Worm (Caenorhabditis elegans) whole organism, late embryonic: ENCODE measurements around the gene C27H5.6.

ENCODE experiments used
- C08G9.2 ChIP-seq: sonication (generic microtip); optimal IDR thresholded peaks from 2 replicates; lab custom pipeline; 2016; ENCODE audit warnings: mild to moderate bottlenecking, missing genetic modification characterization, moderate library complexity, missing compliant biosample characterization
- C38D4.7 ChIP-seq: fragments of 200-800 bp; sonication (Bioruptor generic); optimal IDR thresholded peaks from 2 replicates; lab custom pipeline; 2018; ENCODE audit warnings: mild to moderate bottlenecking, missing genetic modification characterization, moderate library complexity, missing compliant biosample characterization
- F13H6.1 ChIP-seq: sonication (generic microtip); optimal IDR thresholded peaks from 2 replicates; lab custom pipeline; 2016; ENCODE audit warnings: missing genetic modification characterization, missing compliant biosample characterization
- K09A11.1 ChIP-seq: sonication (generic microtip); optimal IDR thresholded peaks from 2 replicates; lab custom pipeline; 2017; ENCODE audit warnings: antibody characterized with exemption, mild to moderate bottlenecking, missing genetic modification characterization, missing compliant biosample characterization; ENCODE audit not compliant: insufficient read depth
- Y22D7AL.16 ChIP-seq: sonication (generic microtip); optimal IDR thresholded peaks from 2 replicates; lab custom pipeline; 2016; ENCODE audit warnings: missing genetic modification characterization, missing compliant biosample characterization
- ceh-18 ChIP-seq: sonication (generic microtip); optimal IDR thresholded peaks from 2 replicates; lab custom pipeline; 2016; ENCODE audit warnings: missing genetic modification characterization, missing compliant biosample characterization
- ceh-2 ChIP-seq: sonication (generic microtip); optimal IDR thresholded peaks from 2 replicates; lab custom pipeline; 2016; ENCODE audit warnings: missing genotype, missing genetic modification characterization, missing compliant biosample characterization
- ceh-24 ChIP-seq: sonication (generic microtip); optimal IDR thresholded peaks from 2 replicates; lab custom pipeline; 2016; ENCODE audit warnings: mild to moderate bottlenecking, missing genetic modification characterization, missing compliant biosample characterization
- ceh-30 ChIP-seq: fragments of 150-350 bp; optimal IDR thresholded peaks from 2 replicates; lab custom pipeline; 2014; ENCODE audit warnings: missing biosample characterization, missing genetic modification characterization
- ceh-31 ChIP-seq: sonication (generic microtip); optimal IDR thresholded peaks from 2 replicates; lab custom pipeline; 2016; ENCODE audit warnings: missing genetic modification characterization, missing compliant biosample characterization
- ceh-45 ChIP-seq: fragments of 200-800 bp; sonication (Bioruptor generic); IDR thresholded peaks from 2 replicates; pipeline ENCODE4 v1.3.6; 2022; ENCODE audit warnings: missing genetic modification reagents, missing genetic modification characterization, missing compliant biosample characterization
- ceh-48 ChIP-seq: sonication (generic microtip); optimal IDR thresholded peaks from 2 replicates; lab custom pipeline; 2016; ENCODE audit warnings: missing genetic modification characterization, inconsistent platforms, missing compliant biosample characterization
- ceh-6 ChIP-seq: fragments of 200-800 bp; sonication (Bioruptor generic); optimal IDR thresholded peaks from 2 replicates; lab custom pipeline; 2018; ENCODE audit warnings: mild to moderate bottlenecking, missing genetic modification characterization, missing compliant biosample characterization
- che-1 ChIP-seq: sonication (generic microtip); optimal IDR thresholded peaks from 2 replicates; lab custom pipeline; 2016; ENCODE audit warnings: mild to moderate bottlenecking, missing genetic modification characterization, missing compliant biosample characterization
- dve-1 ChIP-seq: sonication (generic microtip); optimal IDR thresholded peaks from 2 replicates; lab custom pipeline; 2017; ENCODE audit warnings: antibody characterized with exemption, mild to moderate bottlenecking, missing genetic modification characterization, missing compliant biosample characterization
- elt-4 ChIP-seq: sonication (generic microtip); optimal IDR thresholded peaks from 2 replicates; lab custom pipeline; 2016; ENCODE audit warnings: missing genetic modification characterization, missing compliant biosample characterization
- fkh-6 ChIP-seq: sonication (generic microtip); optimal IDR thresholded peaks from 2 replicates; lab custom pipeline; 2016; ENCODE audit warnings: missing genetic modification characterization, missing compliant biosample characterization
- gmeb-2 ChIP-seq: sonication (generic microtip); optimal IDR thresholded peaks from 2 replicates; lab custom pipeline; 2016; ENCODE audit warnings: missing genetic modification characterization, inconsistent platforms, missing compliant biosample characterization
- hlh-6 ChIP-seq: sonication (generic microtip); optimal IDR thresholded peaks from 2 replicates; lab custom pipeline; 2016; ENCODE audit warnings: missing genotype, missing genetic modification characterization, missing compliant biosample characterization
- hlh-8 ChIP-seq: sonication (generic microtip); optimal IDR thresholded peaks from 2 replicates; lab custom pipeline; 2016; ENCODE audit warnings: missing genotype, missing genetic modification characterization, missing compliant biosample characterization
- lin-11 ChIP-seq: fragments of 200-800 bp; sonication (Bioruptor generic); optimal IDR thresholded peaks from 2 replicates; lab custom pipeline; 2018; ENCODE audit warnings: mild to moderate bottlenecking, missing genetic modification characterization, missing compliant biosample characterization
- mec-3 ChIP-seq: sonication (generic microtip); optimal IDR thresholded peaks from 2 replicates; lab custom pipeline; 2016; ENCODE audit warnings: borderline replicate concordance, missing genetic modification characterization, missing compliant biosample characterization
- nhr-11 ChIP-seq: fragments of 150-350 bp; optimal IDR thresholded peaks from 2 replicates; lab custom pipeline; 2014; ENCODE audit warnings: missing biosample characterization, missing genetic modification characterization
- nhr-232 ChIP-seq: sonication (generic microtip); optimal IDR thresholded peaks from 2 replicates; lab custom pipeline; 2016; ENCODE audit warnings: missing genetic modification characterization, missing compliant biosample characterization
- odd-2 ChIP-seq: sonication (generic microtip); optimal IDR thresholded peaks from 2 replicates; lab custom pipeline; 2017; ENCODE audit warnings: antibody characterized with exemption, mild to moderate bottlenecking, missing genetic modification characterization, missing compliant biosample characterization
- pag-3 ChIP-seq: sonication (generic microtip); optimal IDR thresholded peaks from 2 replicates; lab custom pipeline; 2016; ENCODE audit warnings: missing compliant biosample characterization, missing genetic modification characterization, borderline replicate concordance
- pat-9 ChIP-seq: fragments of 200-800 bp; sonication (Bioruptor generic); optimal IDR thresholded peaks from 2 replicates; lab custom pipeline; 2018; ENCODE audit warnings: mild to moderate bottlenecking, missing genetic modification characterization, moderate library complexity, missing compliant biosample characterization
- pax-1 ChIP-seq: fragments of 150-350 bp; optimal IDR thresholded peaks from 2 replicates; lab custom pipeline; 2014; ENCODE audit warnings: missing biosample characterization, missing genetic modification characterization
- pha-2 ChIP-seq: sonication (generic microtip); optimal IDR thresholded peaks from 2 replicates; lab custom pipeline; 2017; ENCODE audit warnings: mild to moderate bottlenecking, missing genetic modification characterization, missing compliant biosample characterization
- pha-4 ChIP-seq: fragments of 150-350 bp; optimal IDR thresholded peaks from 2 replicates; lab custom pipeline; 2018; ENCODE audit warnings: missing biosample characterization, missing genetic modification reagents, missing genetic modification characterization
- pqm-1 ChIP-seq: sonication (generic microtip); optimal IDR thresholded peaks from 2 replicates; lab custom pipeline; 2016; ENCODE audit warnings: missing genetic modification characterization, missing compliant biosample characterization
- pros-1 ChIP-seq: fragments of 150-350 bp; optimal IDR thresholded peaks from 2 replicates; lab custom pipeline; 2014; ENCODE audit warnings: missing biosample characterization, missing genetic modification reagents, missing genetic modification characterization
- rnt-1 ChIP-seq: sonication (generic microtip); optimal IDR thresholded peaks from 2 replicates; lab custom pipeline; 2016; ENCODE audit warnings: missing genetic modification characterization, missing compliant biosample characterization
- syd-9 ChIP-seq: sonication (generic microtip); optimal IDR thresholded peaks from 2 replicates; lab custom pipeline; 2016; ENCODE audit warnings: mild to moderate bottlenecking, missing genetic modification characterization, moderate library complexity, missing compliant biosample characterization
- tbx-2 ChIP-seq: sonication (generic microtip); optimal IDR thresholded peaks from 2 replicates; lab custom pipeline; 2016; ENCODE audit warnings: missing genetic modification characterization, missing compliant biosample characterization
- ttx-3 ChIP-seq: sonication (generic microtip); optimal IDR thresholded peaks from 2 replicates; lab custom pipeline; 2016; ENCODE audit warnings: missing genetic modification reagents, missing genetic modification characterization, missing compliant biosample characterization
- unc-42 ChIP-seq: sonication (generic microtip); optimal IDR thresholded peaks from 2 replicates; lab custom pipeline; 2016; ENCODE audit warnings: missing genotype, missing genetic modification characterization, missing compliant biosample characterization
- unc-55 ChIP-seq: sonication (generic microtip); optimal IDR thresholded peaks from 2 replicates; lab custom pipeline; 2017; ENCODE audit warnings: missing biosample characterization, missing genetic modification reagents, missing genetic modification characterization
- zip-5 ChIP-seq: sonication (generic microtip); optimal IDR thresholded peaks from 2 replicates; lab custom pipeline; 2016; ENCODE audit warnings: missing genetic modification characterization, missing compliant biosample characterization
- ztf-16 ChIP-seq: sonication (generic microtip); optimal IDR thresholded peaks from 2 replicates; lab custom pipeline; 2017; ENCODE audit warnings: missing genetic modification characterization, missing compliant biosample characterization

C27H5.6 gene

ce11 chrII:7208184-7208583 lies 21.2 kb upstream of the C27H5.6 start, which contains the start of gene dhs-7:
Gene dhs-7, minus strand, starts transcription at chrII:7208460.
- TF ChIP-seq ceh-18 (tag; lab: Kevin White, UChicago) (no peak), unc-55 (GFP tag; lab: Kevin White, UChicago) (no peak), ceh-2 (tag; lab: Kevin White, UChicago) (no peak), unc-42 (tag; lab: Kevin White, UChicago) (no peak)

DNA sequence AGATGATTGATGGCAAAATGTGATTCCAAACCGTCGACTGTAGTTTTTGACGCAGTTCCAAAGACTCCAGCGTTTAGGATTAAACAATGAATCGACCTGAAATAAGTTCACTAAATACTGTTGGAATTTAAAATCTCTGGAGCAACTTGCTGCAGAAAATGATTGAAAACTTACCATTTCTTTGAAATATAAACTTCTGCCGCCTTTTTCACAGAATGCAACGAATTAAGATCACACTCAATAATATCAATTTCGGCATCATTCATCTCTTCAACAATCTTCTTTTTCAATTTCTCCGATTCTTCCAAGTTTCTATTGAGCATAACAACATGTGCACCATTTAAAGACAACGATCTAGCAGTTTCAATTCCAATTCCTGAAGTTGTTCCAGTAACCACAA lies 20.6 kb upstream of the C27H5.6 start:
- TF ChIP-seq pqm-1 (tag; lab: Kevin White, UChicago) (no peak), fkh-6 (tag; lab: Kevin White, UChicago) (no peak), ceh-30 (no peak), zip-5 (no peak)

- TF ChIP-seq ceh-24 (tag; lab: Kevin White, UChicago) = no peak
Observed at ce11 chrII:7205388-7205787, 18.4 kb upstream of the C27H5.6 start, which contains the start of gene srd-59. Gene srd-59, plus strand, starts transcription at chrII:7205688.

DNA sequence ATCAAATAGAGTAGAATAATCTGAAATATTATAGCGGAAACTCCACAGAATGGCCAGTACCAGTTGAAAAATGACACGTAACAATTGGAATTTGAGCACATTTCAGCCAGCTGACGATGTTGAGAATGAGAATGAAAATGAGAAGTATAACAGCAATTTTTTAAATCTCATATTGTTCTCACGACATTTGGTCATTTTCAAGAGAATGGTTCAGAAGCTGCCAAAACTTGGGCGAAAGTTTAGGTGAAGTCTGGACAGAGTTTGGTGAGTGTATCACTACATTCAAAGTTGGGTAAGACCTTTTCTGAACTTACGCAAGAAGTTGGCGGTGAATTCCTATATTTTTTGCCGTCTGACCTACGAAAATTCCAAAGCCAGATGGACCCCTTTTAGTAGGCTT lies 17.9 kb upstream of the C27H5.6 start, which contains the start of gene srd-58:
Gene srd-58, minus strand, starts transcription at position 101 of the 400 bp plus-strand sequence.
- TF ChIP-seq syd-9 = no peak
- no peak for TF ChIP-seq pros-1 (tag; lab: Kevin White, UChicago)
- TF ChIP-seq ztf-16 (tag; lab: Kevin White, UChicago) = no peak
- TF ChIP-seq pag-3 = no peak
- TF ChIP-seq lin-11 (tag; lab: Kevin White, UChicago) = no peak
- TF ChIP-seq, all 69 proteins: peak for 0

- TF ChIP-seq dve-1 (tag; lab: Kevin White, UChicago) (no peak), pax-1 (no peak), hlh-8 (tag; lab: Kevin White, UChicago) (no peak), C38D4.7 (GFP tag; lab: Kevin White, UChicago) (no peak), Y22D7AL.16 (tag; lab: Kevin White, UChicago) (no peak), pha-4 (tag; lab: Kevin White, UChicago) (no peak), odd-2 (tag; lab: Kevin White, UChicago) (no peak)
Observed at ce11 chrII:7203110-7203509, 16.1 kb upstream of the C27H5.6 start, which contains the start of gene srd-56. Gene srd-56, minus strand, starts transcription at chrII:7203210.

DNA sequence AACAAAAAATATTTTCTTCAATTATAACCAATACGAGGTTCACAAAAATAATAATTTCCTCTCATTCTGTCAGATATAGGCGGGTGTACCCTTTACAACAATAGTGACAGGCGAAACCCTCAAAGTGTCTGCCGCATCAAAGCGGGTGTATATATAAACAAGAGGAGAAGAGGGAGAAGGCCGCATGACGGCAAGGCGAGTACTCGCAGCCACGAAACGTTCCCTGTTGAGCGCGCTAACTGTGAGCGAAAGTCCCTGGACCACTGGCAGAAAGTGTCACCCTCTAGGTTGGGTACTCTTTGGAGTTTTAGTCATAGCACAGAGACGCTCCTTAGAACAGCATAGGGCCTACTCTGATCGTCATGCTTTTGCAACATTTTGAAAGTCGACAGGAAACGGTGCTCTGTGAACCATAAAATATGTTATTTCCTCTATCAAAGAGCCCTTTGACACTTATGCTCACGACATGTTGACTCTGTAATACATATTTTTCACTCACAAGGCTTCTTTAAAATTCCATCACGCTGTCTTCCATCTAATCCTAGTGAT lies 13.1 kb upstream of the C27H5.6 start, which contains the start of gene pcrg-1:
Gene pcrg-1, plus strand, starts transcription at position 499 of the 549 bp plus-strand sequence.
- TF ChIP-seq nhr-232 = peak; percentile 73
- TF ChIP-seq ceh-45 (GFP tag; lab: Robert Waterston, UW) = peak; percentile 84
- TF ChIP-seq unc-42 (tag; lab: Kevin White, UChicago) = peak; percentile 35
- TF ChIP-seq ceh-31 (tag; lab: Kevin White, UChicago) = peak; percentile 71
- peak; percentile 74 for TF ChIP-seq ceh-24 (tag; lab: Kevin White, UChicago)
- peak; percentile 39 for TF ChIP-seq mec-3 (tag; lab: Kevin White, UChicago)
- peak; percentile 91 for TF ChIP-seq hlh-6 (tag; lab: Kevin White, UChicago)
- peak; percentile 87 for TF ChIP-seq rnt-1 (tag; lab: Kevin White, UChicago)
- no peak for TF ChIP-seq elt-4 (tag; lab: Kevin White, UChicago)
- peak; percentile 86 for TF ChIP-seq fkh-6 (tag; lab: Kevin White, UChicago)
- peak; percentile 78 for TF ChIP-seq pha-2 (tag; lab: Kevin White, UChicago)
- TF ChIP-seq ceh-6 (GFP tag; lab: Kevin White, UChicago) = peak; percentile 86
- TF ChIP-seq pat-9 (tag; lab: Kevin White, UChicago) = peak; percentile 88
- TF ChIP-seq ztf-16 (tag; lab: Kevin White, UChicago) = peak; percentile 89
- peak; percentile 45 for TF ChIP-seq zip-5
- peak; percentile 91 for TF ChIP-seq che-1 (tag; lab: Kevin White, UChicago)
- TF ChIP-seq ttx-3 (tag; lab: Kevin White, UChicago) = peak; percentile 77
- TF ChIP-seq pros-1 (tag; lab: Kevin White, UChicago) = no peak
- peak; percentile 74 for TF ChIP-seq ceh-48
- TF ChIP-seq pqm-1 (tag; lab: Kevin White, UChicago) = peak; percentile 61
- no peak for TF ChIP-seq pax-1
- TF ChIP-seq F13H6.1 (tag; lab: Kevin White, UChicago) = peak; percentile 89
- peak; percentile 8 for TF ChIP-seq pag-3
- TF ChIP-seq gmeb-2 (tag; lab: Kevin White, UChicago) = peak; percentile 78
- peak; percentile 43 for TF ChIP-seq K09A11.1 (tag; lab: Kevin White, UChicago)
- peak; percentile 76 for TF ChIP-seq C08G9.2
- peak; percentile 74 for TF ChIP-seq syd-9
- no peak for TF ChIP-seq odd-2 (tag; lab: Kevin White, UChicago)
- TF ChIP-seq nhr-11 (tag; lab: Kevin White, UChicago) = no peak
- peak; percentile 76 for TF ChIP-seq ceh-18 (tag; lab: Kevin White, UChicago)
- peak; percentile 77 for TF ChIP-seq lin-11 (tag; lab: Kevin White, UChicago)
- peak; percentile 85 for TF ChIP-seq tbx-2
